Worm (Caenorhabditis elegans) whole organism, L1 larva: Measurements from ENCODE around the gene Y75B12B.3.

Experiments
- C04F5.9 ChIP-seq: sonication (generic microtip); optimal IDR thresholded peaks from 2 replicates; lab custom pipeline; 2016; ENCODE audit warnings: missing genetic modification characterization, missing compliant biosample characterization
- F16B12.6 ChIP-seq: fragments of 150-350 bp; optimal IDR thresholded peaks from 2 replicates; lab custom pipeline; 2014; ENCODE audit warnings: missing biosample characterization, missing genetic modification characterization
- Y116A8C.19 ChIP-seq: sonication (generic microtip); optimal IDR thresholded peaks from 2 replicates; lab custom pipeline; 2016; ENCODE audit warnings: missing compliant biosample characterization, missing genetic modification characterization, borderline replicate concordance
- aha-1 ChIP-seq: fragments of 150-350 bp; optimal IDR thresholded peaks from 2 replicates; lab custom pipeline; 2014; ENCODE audit warnings: missing biosample characterization, missing genetic modification characterization
- alr-1 ChIP-seq: fragments of 200-800 bp; sonication (Bioruptor generic); optimal IDR thresholded peaks from 2 replicates; lab custom pipeline; 2018; ENCODE audit warnings: borderline replicate concordance, mild to moderate bottlenecking, missing genetic modification characterization, missing compliant biosample characterization
- aly-2 ChIP-seq: fragments of 150-350 bp; optimal IDR thresholded peaks from 2 replicates; lab custom pipeline; 2014; ENCODE audit warnings: missing biosample characterization, missing genetic modification characterization
- ama-1 ChIP-seq: fragments of 150-350 bp; optimal IDR thresholded peaks from 2 replicates; lab custom pipeline; 2014
- ceh-8 ChIP-seq: fragments of 200-800 bp; sonication (Bioruptor generic); optimal IDR thresholded peaks from 2 replicates; lab custom pipeline; 2018; ENCODE audit warnings: mild to moderate bottlenecking, missing genetic modification characterization, moderate library complexity, missing compliant biosample characterization
- ceh-82 ChIP-seq, 3 experiments: fragments of 150-350 bp in 1 of 3; sonication (generic microtip) in 2 of 3; optimal IDR thresholded peaks; 2 replicates each; lab custom pipeline; 2014 to 2017; ENCODE audit warnings: missing biosample characterization in 3 of 3, missing genetic modification characterization in 3 of 3
- ceh-90 ChIP-seq: sonication (generic microtip); optimal IDR thresholded peaks from 2 replicates; lab custom pipeline; 2016; ENCODE audit warnings: missing genetic modification characterization, missing compliant biosample characterization
- ces-1 ChIP-seq: fragments of 150-350 bp; optimal IDR thresholded peaks from 2 replicates; lab custom pipeline; 2014; ENCODE audit warnings: missing biosample characterization, missing genetic modification reagents, missing genetic modification characterization
- dpl-1 ChIP-seq, 3 experiments: fragments of 150-350 bp in 2 of 3; sonication (generic microtip) in 1 of 3; optimal IDR thresholded peaks; 2 replicates each; lab custom pipeline; 2014 to 2017; ENCODE audit warnings: missing biosample characterization in 3 of 3, missing genetic modification characterization in 3 of 3, missing genetic modification reagents in 3 of 3
- dsc-1 ChIP-seq: sonication (generic microtip); optimal IDR thresholded peaks from 2 replicates; lab custom pipeline; 2016; ENCODE audit warnings: mild to moderate bottlenecking, missing genetic modification characterization, missing compliant biosample characterization
- efl-1 ChIP-seq, 4 experiments: fragments of 150-350 bp; optimal IDR thresholded peaks in 3 of 4; peaks in 1 of 4; 1 replicate in 1 of 4; 2 replicates in 3 of 4; lab custom pipeline; 2014; ENCODE audit warnings: missing biosample characterization in 2 of 4, missing genetic modification characterization in 2 of 4, missing genetic modification reagents in 2 of 4
- elt-2 ChIP-seq: sonication (generic microtip); optimal IDR thresholded peaks from 2 replicates; lab custom pipeline; 2016; ENCODE audit warnings: missing genetic modification characterization, mild to moderate bottlenecking, inconsistent platforms, missing compliant biosample characterization, missing genetic modification reagents
- fkh-8 ChIP-seq: sonication (generic microtip); optimal IDR thresholded peaks from 2 replicates; lab custom pipeline; 2016; ENCODE audit warnings: mild to moderate bottlenecking, missing genetic modification characterization, missing compliant biosample characterization
- grh-1 ChIP-seq: fragments of 200-800 bp; sonication (Bioruptor generic); IDR thresholded peaks from 2 replicates; pipeline ENCODE4 v1.3.6; 2022; ENCODE audit warnings: missing genetic modification reagents, missing genetic modification characterization, missing compliant biosample characterization
- hlh-17 ChIP-seq: fragments of 200-800 bp; sonication (Bioruptor generic); optimal IDR thresholded peaks from 2 replicates; lab custom pipeline; 2018; ENCODE audit warnings: missing genetic modification characterization, mild to moderate bottlenecking, missing compliant biosample characterization, moderate library complexity, borderline replicate concordance
- isw-1 ChIP-seq: fragments of 200-800 bp; sonication (Bioruptor generic); IDR thresholded peaks from 2 replicates; pipeline ENCODE4 v1.3.6; 2022; ENCODE audit warnings: missing genetic modification characterization, missing compliant biosample characterization
- lin-13 ChIP-seq: fragments of 150-350 bp; optimal IDR thresholded peaks from 2 replicates; lab custom pipeline; 2014; ENCODE audit warnings: missing biosample characterization, missing genetic modification reagents, missing genetic modification characterization
- lin-14 ChIP-seq: fragments of 200-800 bp; sonication (Bioruptor generic); optimal IDR thresholded peaks from 2 replicates; lab custom pipeline; 2018; ENCODE audit warnings: mild to moderate bottlenecking, missing genetic modification characterization, moderate library complexity, missing compliant biosample characterization
- lin-15B ChIP-seq: fragments of 150-350 bp; sonication (generic microtip); optimal IDR thresholded peaks from 3 replicates; lab custom pipeline; 2014; ENCODE audit warnings: missing biosample characterization, missing genetic modification characterization
- lin-39 ChIP-seq: fragments of 150-350 bp; optimal IDR thresholded peaks from 2 replicates; lab custom pipeline; 2014; ENCODE audit warnings: missing biosample characterization, missing genetic modification reagents, missing genetic modification characterization
- lir-3 ChIP-seq: sonication (generic microtip); optimal IDR thresholded peaks from 2 replicates; lab custom pipeline; 2016; ENCODE audit warnings: mild to moderate bottlenecking, missing genetic modification characterization, moderate library complexity, missing compliant biosample characterization; ENCODE audit not compliant: poor library complexity
- lsy-2 ChIP-seq, 2 experiments: fragments of 150-350 bp; optimal IDR thresholded peaks; 2 replicates each; lab custom pipeline; 2014; ENCODE audit warnings: missing biosample characterization in 2 of 2, missing genetic modification characterization in 2 of 2
- mef-2 ChIP-seq: fragments of 150-350 bp; optimal IDR thresholded peaks from 2 replicates; lab custom pipeline; 2014; ENCODE audit warnings: missing biosample characterization, missing genetic modification characterization
- mep-1 ChIP-seq: fragments of 150-350 bp; optimal IDR thresholded peaks from 2 replicates; lab custom pipeline; 2014; ENCODE audit warnings: missing biosample characterization, missing genetic modification characterization
- nhr-12 ChIP-seq: sonication (generic microtip); optimal IDR thresholded peaks from 2 replicates; lab custom pipeline; 2017; ENCODE audit warnings: missing biosample characterization, missing genetic modification characterization
- nhr-19 ChIP-seq: fragments of 200-800 bp; sonication (Bioruptor generic); conservative IDR thresholded peaks from 2 replicates; pipeline ENCODE4 v1.3.6; 2022; ENCODE audit warnings: missing genetic modification characterization, missing compliant biosample characterization
- nhr-28 ChIP-seq: fragments of 150-350 bp; optimal IDR thresholded peaks from 2 replicates; lab custom pipeline; 2014; ENCODE audit warnings: missing biosample characterization, missing genetic modification characterization
- nhr-76 ChIP-seq: sonication (generic microtip); optimal IDR thresholded peaks from 2 replicates; lab custom pipeline; 2017; ENCODE audit warnings: missing biosample characterization, missing genetic modification characterization
- nhr-77 ChIP-seq: fragments of 150-350 bp; optimal IDR thresholded peaks from 2 replicates; lab custom pipeline; 2014; ENCODE audit warnings: missing biosample characterization, missing genetic modification characterization
- nhr-84 ChIP-seq: sonication (generic microtip); optimal IDR thresholded peaks from 2 replicates; lab custom pipeline; 2017; ENCODE audit warnings: missing biosample characterization, missing genetic modification characterization
- pax-3 ChIP-seq: fragments of 200-800 bp; sonication (Bioruptor generic); optimal IDR thresholded peaks from 2 replicates; lab custom pipeline; 2018; ENCODE audit warnings: mild to moderate bottlenecking, missing genetic modification characterization, moderate library complexity, missing compliant biosample characterization
- rnt-1 ChIP-seq: sonication (generic microtip); optimal IDR thresholded peaks from 2 replicates; lab custom pipeline; 2016; ENCODE audit warnings: mild to moderate bottlenecking, missing genetic modification characterization, moderate library complexity, missing compliant biosample characterization
- snpc-4 ChIP-seq: fragments of 150-350 bp; optimal IDR thresholded peaks from 2 replicates; lab custom pipeline; 2014; ENCODE audit warnings: missing biosample characterization, missing genetic modification characterization
- snu-23 ChIP-seq: sonication (generic microtip); optimal IDR thresholded peaks from 2 replicates; lab custom pipeline; 2016; ENCODE audit warnings: missing genetic modification characterization, missing compliant biosample characterization
- sup-37 ChIP-seq: fragments of 200-800 bp; sonication (Bioruptor generic); optimal IDR thresholded peaks from 2 replicates; lab custom pipeline; 2018; ENCODE audit warnings: mild to moderate bottlenecking, missing genetic modification characterization, missing compliant biosample characterization
- tlp-1 ChIP-seq: fragments of 150-350 bp; optimal IDR thresholded peaks from 2 replicates; lab custom pipeline; 2014; ENCODE audit warnings: missing biosample characterization, missing genetic modification characterization
- unc-30 ChIP-seq: sonication (generic microtip); optimal IDR thresholded peaks from 2 replicates; lab custom pipeline; 2017; ENCODE audit warnings: missing biosample characterization, missing genetic modification characterization
- unc-86 ChIP-seq: sonication (generic microtip); optimal IDR thresholded peaks from 2 replicates; lab custom pipeline; 2016; ENCODE audit warnings: missing genetic modification characterization, missing compliant biosample characterization
- vab-15 ChIP-seq: sonication (generic microtip); optimal IDR thresholded peaks from 2 replicates; lab custom pipeline; 2017; ENCODE audit warnings: missing genotype, mild to moderate bottlenecking, missing genetic modification characterization, missing compliant biosample characterization
- ztf-11 ChIP-seq, 2 experiments: sonication (generic microtip); optimal IDR thresholded peaks; 2 replicates each; lab custom pipeline; 2016 to 2017; ENCODE audit warnings: missing genetic modification characterization in 2 of 2, missing biosample characterization in 1 of 2, missing compliant biosample characterization in 1 of 2
- ztf-4 ChIP-seq: fragments of 150-350 bp; optimal IDR thresholded peaks from 2 replicates; lab custom pipeline; 2014; ENCODE audit warnings: missing biosample characterization, missing genetic modification characterization

The Y75B12B.3 gene

DNA sequence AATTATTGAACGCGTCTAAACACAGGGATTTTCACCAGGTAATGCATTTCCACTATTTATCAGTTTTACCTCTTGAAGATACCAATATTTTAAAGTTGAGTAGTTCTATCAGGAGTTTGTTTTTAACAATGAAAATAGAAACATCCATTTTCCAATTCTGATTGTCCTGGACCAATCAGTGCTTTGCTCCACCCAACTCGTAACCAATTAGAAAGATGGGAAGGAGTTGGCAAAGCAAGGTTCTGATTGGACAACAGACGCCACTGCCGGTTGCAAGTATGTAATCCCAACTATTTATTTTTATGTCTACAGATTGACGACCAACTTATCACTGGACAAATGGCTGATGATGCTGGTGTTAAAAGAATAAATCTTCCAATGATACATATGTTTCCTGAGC, 35.9 kb downstream of the Y75B12B.3 start:
- TF ChIP-seq C04F5.9 (tag; lab: Kevin White, UChicago) (no peak), lin-15B (tag; lab: Kevin White, UChicago) (no peak), aha-1 (no peak), dsc-1 (tag; lab: Kevin White, UChicago) (no peak), F16B12.6 (tag; lab: Kevin White, UChicago) (no peak), ceh-90 (tag; lab: Kevin White, UChicago) (no peak), efl-1 (optimal IDR thresholded peaks at IDR 0.05; lab: Kevin White, UChicago) (no peak), efl-1 (GFP tag; optimal IDR thresholded peaks at IDR 0.05 in 1 of 2; lab: Kevin White, UChicago) (no peak), alr-1 (tag; lab: Kevin White, UChicago) (no peak), nhr-12 (tag; lab: Kevin White, UChicago) (no peak), unc-30 (tag; lab: Kevin White, UChicago) (no peak), isw-1 (GFP tag; lab: Robert Waterston, UW) (no peak), hlh-17 (GFP tag; lab: Kevin White, UChicago) (no peak), dpl-1 (GFP tag; optimal IDR thresholded peaks at IDR 0.05; lab: Kevin White, UChicago) (no peak), ama-1 (lab: Kevin White, UChicago) (no peak), lin-13 (GFP tag; lab: Kevin White, UChicago) (no peak), pax-3 (tag; lab: Kevin White, UChicago) (no peak), lsy-2 (tag; optimal IDR thresholded peaks at IDR 0.05; lab: Kevin White, UChicago) (no peak), vab-15 (no peak)

DNA sequence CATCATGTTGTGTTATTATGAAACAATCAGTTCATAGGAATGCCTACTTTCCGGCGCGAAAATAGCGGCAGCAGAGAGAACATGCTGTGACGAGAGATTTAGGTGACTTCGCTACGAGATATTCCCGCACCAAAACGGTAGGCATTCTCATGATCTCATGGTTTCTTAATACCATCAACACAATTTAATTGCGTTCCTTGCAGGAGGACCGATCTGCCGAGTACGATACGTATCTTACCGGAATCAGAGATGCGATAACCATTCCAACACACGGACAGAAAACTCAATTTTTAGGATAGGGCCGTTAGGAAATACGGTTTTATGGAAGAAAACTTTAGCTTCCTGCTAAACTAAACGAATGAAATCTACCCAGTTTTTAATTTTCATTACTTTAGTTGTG, 37.3 kb downstream of the Y75B12B.3 start, which contains the start of gene T09F5.1:
Gene T09F5.1, plus strand, starts transcription at position 301 of the 400 bp plus-strand sequence.
- TF ChIP-seq sup-37 (GFP tag; lab: Kevin White, UChicago) = no peak
- TF ChIP-seq lin-14 (GFP tag; lab: Kevin White, UChicago) = no peak
- TF ChIP-seq grh-1 = no peak
- no peak for TF ChIP-seq snpc-4 (tag; lab: Kevin White, UChicago)

- TF ChIP-seq nhr-76 (tag; lab: Kevin White, UChicago) = no peak
- no peak for TF ChIP-seq ceh-90 (tag; lab: Kevin White, UChicago)
- no peak for TF ChIP-seq ztf-4 (tag; lab: Kevin White, UChicago)
- no peak for TF ChIP-seq sup-37 (GFP tag; lab: Kevin White, UChicago)
- TF ChIP-seq ces-1 (GFP tag; lab: Kevin White, UChicago) = no peak
- no peak for TF ChIP-seq nhr-19 (GFP tag; lab: Robert Waterston, UW)
- TF ChIP-seq ztf-11 (tag; optimal IDR thresholded peaks at IDR 0.05; lab: Kevin White, UChicago) = no peak
- TF ChIP-seq pax-3 (tag; lab: Kevin White, UChicago) = no peak
- no peak for TF ChIP-seq nhr-77 (tag; lab: Kevin White, UChicago)
- no peak for TF ChIP-seq mef-2 (tag; lab: Kevin White, UChicago)
- no peak for TF ChIP-seq unc-86 (tag; lab: Kevin White, UChicago)
- no peak for TF ChIP-seq aly-2 (tag; lab: Kevin White, UChicago)
- TF ChIP-seq nhr-84 (tag; lab: Kevin White, UChicago) = no peak
- no peak for TF ChIP-seq snu-23 (GFP tag; lab: Kevin White, UChicago)
Observed at ce11 chrV:15147776-15148175, 38.3 kb downstream of the Y75B12B.3 start, which contains the start of gene T09F5.20. T09F5.20 (minus strand) TSS chrV:15147876.

DNA sequence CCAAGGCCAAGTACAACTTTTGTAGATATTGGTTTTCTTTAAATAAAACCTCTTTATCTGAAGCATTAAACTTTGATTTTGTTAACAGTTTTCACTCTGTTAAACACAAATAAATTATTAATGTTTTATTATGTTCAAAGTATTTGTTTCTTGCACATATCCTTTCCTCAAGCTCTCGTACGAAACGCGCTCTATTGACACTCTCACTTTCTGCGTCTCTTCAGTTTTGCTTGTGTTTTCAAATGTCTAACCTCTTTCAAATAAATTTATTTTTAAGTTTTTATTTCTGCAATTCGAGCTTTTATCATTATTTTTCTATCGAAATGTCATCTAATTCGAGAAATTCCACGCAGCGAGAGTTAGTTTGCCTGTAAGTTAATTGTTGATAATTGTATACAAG, 42.3 kb downstream of the Y75B12B.3 start, which contains the start of gene K08F9.4:
Gene K08F9.4, plus strand, starts transcription at position 222 of the 400 bp plus-strand sequence.
- TF ChIP-seq ztf-11 (tag; optimal IDR thresholded peaks at IDR 0.05; lab: Kevin White, UChicago) (no peak), fkh-8 (tag; lab: Kevin White, UChicago) (peak; percentile 13), lin-39 (tag; lab: Kevin White, UChicago) (no peak), grh-1 (peak; percentile 31; the same call in 1 of the 2 replicates), rnt-1 (peak; percentile 73), alr-1 (tag; lab: Kevin White, UChicago) (no peak), unc-30 (tag; lab: Kevin White, UChicago) (no peak), tlp-1 (tag; lab: Kevin White, UChicago) (no peak), lin-14 (GFP tag; lab: Kevin White, UChicago) (peak; percentile 81), F16B12.6 (tag; lab: Kevin White, UChicago) (peak; percentile 38), ceh-8 (GFP tag; lab: Kevin White, UChicago) (no peak), ztf-4 (tag; lab: Kevin White, UChicago) (no peak), aha-1 (no peak), elt-2 (no peak), Y116A8C.19 (tag; lab: Kevin White, UChicago) (no peak), dsc-1 (tag; lab: Kevin White, UChicago) (no peak), nhr-28 (tag; lab: Kevin White, UChicago) (no peak), ceh-82 (tag; optimal IDR thresholded peaks at IDR 0.05; lab: Kevin White, UChicago) (peak; percentile 24 to 71 (median 55)), snpc-4 (tag; lab: Kevin White, UChicago) (peak; percentile 72), mep-1 (tag; lab: Kevin White, UChicago) (peak; percentile 83), C04F5.9 (tag; lab: Kevin White, UChicago) (no peak), lir-3 (tag; lab: Kevin White, UChicago) (peak; percentile 46), isw-1 (GFP tag; lab: Robert Waterston, UW) (no peak)
